Fruit fly (Drosophila melanogaster) whole organism, embryonic: ENCODE measurements around the gene Hsp110.

Experiments used
- ATbp ChIP-seq: fragments of 200-800 bp; sonication (Bioruptor generic); optimal IDR thresholded peaks from 2 replicates; lab custom pipeline; 2017; ENCODE audit warnings: missing biosample characterization, mild to moderate bottlenecking, missing genetic modification characterization, missing genetic modification reagents
- Abd-B ChIP-seq: fragments of 200-800 bp; sonication (Bioruptor generic); optimal IDR thresholded peaks from 2 replicates; lab custom pipeline; 2018; ENCODE audit warnings: missing biosample characterization, mild to moderate bottlenecking, missing genetic modification characterization, moderate library complexity
- Atf6 ChIP-seq: fragments of 200-800 bp; sonication (Bioruptor generic); IDR thresholded peaks from 2 replicates; pipeline ENCODE4 v1.3.6; 2022; ENCODE audit warnings: missing biosample characterization, missing genetic modification characterization
- CG10462 ChIP-seq: fragments of 200-800 bp; sonication (Bioruptor generic); optimal IDR thresholded peaks from 2 replicates; lab custom pipeline; 2016; ENCODE audit warnings: missing biosample characterization, missing genetic modification characterization
- CG10565 ChIP-seq: fragments of 200-800 bp; sonication (Bioruptor generic); optimal IDR thresholded peaks from 3 replicates; lab custom pipeline; 2016; ENCODE audit warnings: missing biosample characterization, mild to moderate bottlenecking, missing genetic modification characterization
- CG11093 ChIP-seq: fragments of 200-800 bp; sonication (Bioruptor generic); IDR thresholded peaks from 3 replicates; pipeline ENCODE4 v1.3.6; 2022; ENCODE audit warnings: missing biosample characterization, missing genetic modification characterization
- CG14667 ChIP-seq: fragments of 200-800 bp; sonication (Bioruptor generic); IDR thresholded peaks from 2 replicates; pipeline ENCODE4 v1.3.6; 2022; ENCODE audit warnings: missing biosample characterization, missing genetic modification characterization
- CG14860 ChIP-seq: fragments of 200-800 bp; sonication (Bioruptor generic); IDR thresholded peaks from 3 replicates; pipeline ENCODE4 v1.3.6; 2022; ENCODE audit warnings: missing biosample characterization, missing genetic modification characterization; ENCODE audit not compliant: partially characterized antibody
- CG15601 ChIP-seq: fragments of 200-800 bp; sonication (Bioruptor generic); optimal IDR thresholded peaks from 3 replicates; lab custom pipeline; 2019; ENCODE audit warnings: missing biosample characterization, mild to moderate bottlenecking, missing genetic modification characterization, moderate library complexity
- CG15696 ChIP-seq: fragments of 200-800 bp; sonication (Bioruptor generic); optimal IDR thresholded peaks from 2 replicates; lab custom pipeline; 2019; ENCODE audit warnings: missing biosample characterization, mild to moderate bottlenecking, missing genetic modification characterization, moderate library complexity
- CG1602 ChIP-seq: fragments of 200-800 bp; sonication (Bioruptor generic); optimal IDR thresholded peaks from 3 replicates; lab custom pipeline; 2016; ENCODE audit warnings: missing biosample characterization, missing genetic modification characterization
- CG17385 ChIP-seq: fragments of 200-800 bp; sonication (Bioruptor generic); optimal IDR thresholded peaks from 3 replicates; lab custom pipeline; 2018; ENCODE audit warnings: missing biosample characterization, mild to moderate bottlenecking, missing genetic modification characterization
- CG2120 ChIP-seq: fragments of 200-800 bp; sonication (Bioruptor generic); optimal IDR thresholded peaks from 3 replicates; lab custom pipeline; 2016; ENCODE audit warnings: missing biosample characterization, missing genetic modification characterization
- CG34422 ChIP-seq: fragments of 200-800 bp; sonication (Bioruptor generic); IDR thresholded peaks from 3 replicates; pipeline ENCODE4 v1.3.6; 2022; ENCODE audit warnings: missing biosample characterization, missing genetic modification characterization
- CG4328 ChIP-seq: fragments of 200-800 bp; sonication (Bioruptor generic); optimal IDR thresholded peaks from 3 replicates; lab custom pipeline; 2017; ENCODE audit warnings: missing biosample characterization, missing genetic modification reagents, missing genetic modification characterization
- CG4617 ChIP-seq: fragments of 200-800 bp; sonication (Bioruptor generic); optimal IDR thresholded peaks from 3 replicates; lab custom pipeline; 2016; ENCODE audit warnings: missing biosample characterization, missing genetic modification characterization, borderline replicate concordance
- CG5180 ChIP-seq: fragments of 200-800 bp; sonication (Bioruptor generic); optimal IDR thresholded peaks from 3 replicates; lab custom pipeline; 2017; ENCODE audit warnings: missing biosample characterization, missing genetic modification characterization, mild to moderate bottlenecking, moderate library complexity, missing genetic modification reagents
- CG5245 ChIP-seq: fragments of 200-800 bp; sonication (Bioruptor generic); optimal IDR thresholded peaks from 3 replicates; lab custom pipeline; 2016; ENCODE audit warnings: missing biosample characterization, missing genetic modification characterization
- CG6791 ChIP-seq: fragments of 200-800 bp; sonication (Bioruptor generic); IDR thresholded peaks from 3 replicates; pipeline ENCODE4 v1.3.6; 2022; ENCODE audit warnings: missing biosample characterization, missing genetic modification characterization; ENCODE audit not compliant: partially characterized antibody
- CG7372 ChIP-seq: fragments of 200-800 bp; sonication (Bioruptor generic); IDR thresholded peaks from 2 replicates; pipeline ENCODE4 v1.3.6; 2022; ENCODE audit warnings: missing biosample characterization, missing genetic modification characterization
- CG7928 ChIP-seq: fragments of 200-800 bp; sonication (Bioruptor generic); optimal IDR thresholded peaks from 2 replicates; lab custom pipeline; 2017; ENCODE audit warnings: missing biosample characterization, mild to moderate bottlenecking, missing genetic modification characterization
- D19B ChIP-seq: fragments of 200-800 bp; sonication (Bioruptor generic); optimal IDR thresholded peaks from 2 replicates; lab custom pipeline; 2017; ENCODE audit warnings: missing biosample characterization, mild to moderate bottlenecking, missing genetic modification characterization
- Elba2 ChIP-seq: fragments of 200-800 bp; sonication (Bioruptor generic); optimal IDR thresholded peaks from 3 replicates; lab custom pipeline; 2016; ENCODE audit warnings: missing biosample characterization, missing genetic modification characterization
- HLH3B ChIP-seq: fragments of 200-800 bp; sonication (Bioruptor generic); IDR thresholded peaks from 2 replicates; pipeline ENCODE4 v1.3.6; 2022; ENCODE audit warnings: missing biosample characterization, missing genetic modification characterization
- Hmx ChIP-seq: fragments of 200-800 bp; sonication (Bioruptor generic); optimal IDR thresholded peaks from 2 replicates; lab custom pipeline; 2016; ENCODE audit warnings: missing biosample characterization, missing genetic modification characterization
- Hr51 ChIP-seq, 2 experiments: fragments of 200-800 bp; sonication (Bioruptor generic); optimal IDR thresholded peaks; 2 replicates in 1 of 2; 3 replicates in 1 of 2; lab custom pipeline; 2016 to 2018; ENCODE audit warnings: missing biosample characterization in 2 of 2, missing genetic modification characterization in 2 of 2, mild to moderate bottlenecking in 1 of 2, moderate library complexity in 1 of 2
- Max ChIP-seq: fragments of 200-800 bp; sonication (Bioruptor generic); optimal IDR thresholded peaks from 2 replicates; lab custom pipeline; 2016; ENCODE audit warnings: missing biosample characterization, mild to moderate bottlenecking, missing genetic modification characterization
- Spps ChIP-seq: fragments of 200-800 bp; sonication (Bioruptor generic); optimal IDR thresholded peaks from 2 replicates; lab custom pipeline; 2018; ENCODE audit warnings: missing biosample characterization, mild to moderate bottlenecking, missing genetic modification characterization
- Taf1 ChIP-seq: fragments of 200-800 bp; sonication (Bioruptor generic); IDR thresholded peaks from 2 replicates; pipeline ENCODE4 v1.3.6; 2022; ENCODE audit warnings: missing biosample characterization, missing genetic modification characterization
- Tbp ChIP-seq: fragments of >200 bp; optimal IDR thresholded peaks from 2 replicates; lab custom pipeline; 2018; ENCODE audit warnings: missing biosample characterization, missing genetic modification characterization
- caup ChIP-seq: fragments of 200-800 bp; sonication (Bioruptor generic); optimal IDR thresholded peaks from 3 replicates; lab custom pipeline; 2017; ENCODE audit warnings: missing biosample characterization, mild to moderate bottlenecking, missing genetic modification characterization, moderate library complexity; ENCODE audit not compliant: severe bottlenecking
- chm ChIP-seq: fragments of 200-800 bp; sonication (Bioruptor generic); IDR thresholded peaks from 2 replicates; pipeline ENCODE4 v1.3.6; 2022; ENCODE audit warnings: missing biosample characterization, missing genetic modification characterization
- chn ChIP-seq: fragments of 200-800 bp; sonication (Bioruptor generic); optimal IDR thresholded peaks from 2 replicates; lab custom pipeline; 2016; ENCODE audit warnings: missing biosample characterization, missing genetic modification characterization
- crp ChIP-seq, 2 experiments: fragments of 200-800 bp; sonication (Bioruptor generic); optimal IDR thresholded peaks; 2 replicates in 1 of 2; 3 replicates in 1 of 2; lab custom pipeline; 2017; ENCODE audit warnings: missing biosample characterization in 2 of 2, missing genetic modification characterization in 2 of 2, mild to moderate bottlenecking in 1 of 2, moderate library complexity in 1 of 2
- disco-r ChIP-seq: fragments of 200-800 bp; sonication (Bioruptor generic); optimal IDR thresholded peaks from 2 replicates; lab custom pipeline; 2016; ENCODE audit warnings: missing biosample characterization, missing genetic modification characterization
- dysf ChIP-seq: fragments of 200-800 bp; sonication (Bioruptor generic); IDR thresholded peaks from 3 replicates; pipeline ENCODE4 v1.3.6; 2022; ENCODE audit warnings: missing biosample characterization, missing genetic modification characterization
- exex ChIP-seq: fragments of 200-800 bp; sonication (Bioruptor generic); optimal IDR thresholded peaks from 4 replicates; lab custom pipeline; 2018; ENCODE audit warnings: missing biosample characterization, mild to moderate bottlenecking, missing genetic modification characterization, moderate library complexity
- fru ChIP-seq: fragments of >200 bp; optimal IDR thresholded peaks from 2 replicates; lab custom pipeline; 2017
- grau ChIP-seq: fragments of 200-800 bp; optimal IDR thresholded peaks from 3 replicates; lab custom pipeline; 2019; ENCODE audit warnings: missing biosample characterization, mild to moderate bottlenecking, missing genetic modification characterization, moderate library complexity
- lmd ChIP-seq: fragments of 200-800 bp; sonication (Bioruptor generic); IDR thresholded peaks from 2 replicates; pipeline ENCODE4 v1.3.6; 2022; ENCODE audit warnings: missing biosample characterization, missing genetic modification characterization
- lola ChIP-seq, 3 experiments: fragments of >200 bp in 2 of 3; fragments of 200-800 bp in 1 of 3; sonication (Bioruptor generic) in 1 of 3; optimal IDR thresholded peaks; 2 replicates each; lab custom pipeline; 2017 to 2019; ENCODE audit warnings: missing biosample characterization in 3 of 3, missing genetic modification characterization in 3 of 3, mild to moderate bottlenecking in 1 of 3, moderate library complexity in 1 of 3
- pan ChIP-seq, 4 experiments: fragments of >200 bp in 3 of 4; fragments of 200-800 bp in 1 of 4; sonication (Bioruptor generic) in 1 of 4; optimal IDR thresholded peaks in 3 of 4; IDR thresholded peaks in 1 of 4; 2 replicates each; pipeline versions ENCODE4 v1.3.6 to Lab custom; 2017 to 2022; ENCODE audit warnings: missing biosample characterization in 2 of 4, missing genetic modification characterization in 2 of 4, mixed read lengths in 1 of 4
- phol ChIP-seq: fragments of 200-800 bp; sonication (Bioruptor generic); optimal IDR thresholded peaks from 3 replicates; lab custom pipeline; 2018; ENCODE audit warnings: missing biosample characterization, mild to moderate bottlenecking, missing genetic modification characterization, moderate library complexity
- schlank ChIP-seq: fragments of 200-800 bp; sonication (Bioruptor generic); optimal IDR thresholded peaks from 2 replicates; lab custom pipeline; 2018; ENCODE audit warnings: missing biosample characterization, mild to moderate bottlenecking, missing genetic modification characterization
- sd ChIP-seq: fragments of 200-800 bp; sonication (Bioruptor generic); optimal IDR thresholded peaks from 3 replicates; lab custom pipeline; 2018; ENCODE audit warnings: missing biosample characterization, mild to moderate bottlenecking, missing genetic modification characterization, moderate library complexity
- usp ChIP-seq: fragments of >200 bp; optimal IDR thresholded peaks from 2 replicates; lab custom pipeline; 2017; ENCODE audit warnings: missing biosample characterization, missing genetic modification characterization
- wek ChIP-seq: fragments of 200-800 bp; sonication (Bioruptor generic); optimal IDR thresholded peaks from 3 replicates; lab custom pipeline; 2018; ENCODE audit warnings: missing biosample characterization, mild to moderate bottlenecking, missing genetic modification characterization, moderate library complexity

The Hsp110 gene

dm6 chr3L:14028485-14029384 lies 8.1 kb upstream of the Hsp110 start, which contains the start of gene Ptip (continued):
- no peak for TF ChIP-seq CG5245 (GFP tag; lab: Kevin White, UChicago)
- no peak for TF ChIP-seq CG7928 (GFP tag; lab: Kevin White, UChicago)
- TF ChIP-seq wek (GFP tag; lab: Kevin White, UChicago), result peak; percentile 80
- TF ChIP-seq lola (GFP tag; optimal IDR thresholded peaks at IDR 0.05; lab: Kevin White, UChicago), result peak in 1 of 3 experiments; percentile 5
- TF ChIP-seq chn (GFP tag; lab: Kevin White, UChicago), result peak; percentile 78
- TF ChIP-seq CG4328, result no peak
- peak; percentile 91 for TF ChIP-seq phol (tag; lab: Kevin White, UChicago)
- peak; percentile 39; the same call in 1 of the 2 replicates for TF ChIP-seq HLH3B (GFP tag; lab: Robert Waterston, UW)
- peak; percentile 81 for TF ChIP-seq Abd-B (GFP tag; lab: Kevin White, UChicago)
- no peak for TF ChIP-seq CG14667 (GFP tag; lab: Robert Waterston, UW)
- TF ChIP-seq ATbp (GFP tag; lab: Kevin White, UChicago), result no peak
- peak; percentile 98 for TF ChIP-seq CG6791
- peak; percentile 41 for TF ChIP-seq Max
- TF ChIP-seq pan (optimal IDR thresholded peaks at IDR 0.05; lab: Kevin White, UChicago), result no peak
- TF ChIP-seq pan (GFP tag; optimal IDR thresholded peaks at IDR 0.05 in 1 of 2, IDR thresholded peaks at IDR 0.05 in 1 of 2), result peak in 1 of 2 experiments; percentile 53
- no peak for TF ChIP-seq CG11093 (GFP tag; lab: Robert Waterston, UW)
- peak; percentile 65 for TF ChIP-seq CG17385
- TF ChIP-seq Spps (tag; lab: Kevin White, UChicago), result no peak
- TF ChIP-seq disco-r, result no peak
- TF ChIP-seq Taf1 (GFP tag; lab: Robert Waterston, UW), result no peak
- TF ChIP-seq CG15601, result no peak
- no peak for TF ChIP-seq Elba2
- TF ChIP-seq usp (GFP tag; lab: Kevin White, UChicago), result no peak
- peak; percentile 39 for TF ChIP-seq CG2120 (GFP tag; lab: Kevin White, UChicago)
- TF ChIP-seq exex, result no peak
- TF ChIP-seq Hr51 (GFP tag; optimal IDR thresholded peaks at IDR 0.05; lab: Kevin White, UChicago), result no peak
- TF ChIP-seq CG4617 (GFP tag; lab: Kevin White, UChicago), result peak; percentile 70
- TF ChIP-seq grau (tag; lab: Kevin White, UChicago), result peak; percentile 26
- peak; percentile 90 for TF ChIP-seq CG14860 (GFP tag; lab: Robert Waterston, UW)
- no peak for TF ChIP-seq CG10565
- TF ChIP-seq CG5180 (GFP tag; lab: Kevin White, UChicago), result no peak
- TF ChIP-seq CG34422, result peak; percentile 99
- no peak for TF ChIP-seq crp (GFP tag; optimal IDR thresholded peaks at IDR 0.05; lab: Kevin White, UChicago)
- no peak for TF ChIP-seq Atf6 (GFP tag; lab: Robert Waterston, UW)
- TF ChIP-seq CG1602 (GFP tag; lab: Kevin White, UChicago), result no peak
- TF ChIP-seq sd (tag; lab: Kevin White, UChicago), result no peak
- TF ChIP-seq fru (lab: Kevin White, UChicago), result no peak
- peak; percentile 8 for TF ChIP-seq schlank (tag; lab: Kevin White, UChicago)
- TF ChIP-seq D19B, result no peak
- TF ChIP-seq lmd, result no peak
- TF ChIP-seq CG7372 (GFP tag; lab: Robert Waterston, UW), result no peak
- TF ChIP-seq Hmx (GFP tag; lab: Kevin White, UChicago), result no peak
- peak; percentile 70 for TF ChIP-seq caup (GFP tag; lab: Kevin White, UChicago)
- no peak for TF ChIP-seq CG15696 (tag; lab: Kevin White, UChicago)
- peak; percentile 32; the same call in 1 of the 3 replicates for TF ChIP-seq dysf (GFP tag; lab: Robert Waterston, UW)
- TF ChIP-seq Tbp (GFP tag; lab: Kevin White, UChicago), result no peak
- peak; percentile 62 for TF ChIP-seq chm
- TF ChIP-seq CG10462 (GFP tag; lab: Kevin White, UChicago), result no peak
